Fruit fly (Drosophila melanogaster) whole organism, wandering third instar larva: Measurements from ENCODE around the gene CG34325.

Experiments
- CG32264 ChIP-seq: fragments of 200-800 bp; sonication (Bioruptor generic); optimal IDR thresholded peaks from 2 replicates; lab custom pipeline; 2016; ENCODE audit warnings: missing biosample characterization, missing genetic modification characterization
- Hr78 ChIP-seq: fragments of >200 bp; optimal IDR thresholded peaks from 2 replicates; lab custom pipeline; 2017; ENCODE audit warnings: missing biosample characterization, missing genetic modification characterization
- Hr83 ChIP-seq: fragments of 200-300 bp; sonication (Bioruptor generic); optimal IDR thresholded peaks from 2 replicates; lab custom pipeline; 2016; ENCODE audit warnings: missing biosample characterization, mild to moderate bottlenecking, missing genetic modification characterization, moderate library complexity; ENCODE audit not compliant: poor library complexity, severe bottlenecking
- Sp1 ChIP-seq: fragments of 200-800 bp; sonication (Bioruptor generic); optimal IDR thresholded peaks from 3 replicates; lab custom pipeline; 2019; ENCODE audit warnings: missing biosample characterization, mild to moderate bottlenecking, missing genetic modification characterization, moderate library complexity
- brk ChIP-seq: fragments of 200-800 bp; sonication (Bioruptor generic); optimal IDR thresholded peaks from 2 replicates; lab custom pipeline; 2016; ENCODE audit warnings: missing biosample characterization, mild to moderate bottlenecking, missing genetic modification characterization
- fru ChIP-seq: fragments of 200-800 bp; sonication (Bioruptor generic); optimal IDR thresholded peaks from 3 replicates; lab custom pipeline; 2016; ENCODE audit warnings: missing biosample characterization, mild to moderate bottlenecking, missing genetic modification characterization
- psq ChIP-seq: fragments of 200-800 bp; sonication (Bioruptor generic); optimal IDR thresholded peaks from 3 replicates; lab custom pipeline; 2017; ENCODE audit warnings: missing biosample characterization, mild to moderate bottlenecking, missing genetic modification characterization, moderate library complexity
- usp ChIP-seq: fragments of >200 bp; optimal IDR thresholded peaks from 2 replicates; lab custom pipeline; 2017; ENCODE audit warnings: missing biosample characterization, missing genetic modification characterization

- TF ChIP-seq Hr78 = no peak
- no peak for TF ChIP-seq brk
- no peak for TF ChIP-seq CG32264
- TF ChIP-seq usp (GFP tag; lab: Kevin White, UChicago) = no peak
- no peak for TF ChIP-seq fru (GFP tag; lab: Kevin White, UChicago)
- no peak for TF ChIP-seq Hr83 (GFP tag; lab: Kevin White, UChicago)
- TF ChIP-seq psq (GFP tag; lab: Kevin White, UChicago) = no peak
- TF ChIP-seq Sp1 = no peak
Measured at dm6 chrX:16740606-16741005, 19.4 kb upstream of the CG34325 start, which contains the start of gene CG32568.
